Worm (Caenorhabditis elegans): ENCODE measurements around the gene Y116A8C.3.

ce11 chrIV:16936053-16936452 is 20.2 kb downstream of the Y116A8C.3 start:
- no peak for TF ChIP-seq ama-1 (optimal IDR thresholded peaks at IDR 0.05)
- TF ChIP-seq ceh-36 (tag; optimal IDR thresholded peaks at IDR 0.05), result no peak
- no peak for TF ChIP-seq aly-1 (tag; optimal IDR thresholded peaks at IDR 0.05)
